Worm (Caenorhabditis elegans): Measurements from ENCODE around the gene T19D12.1.

DNA sequence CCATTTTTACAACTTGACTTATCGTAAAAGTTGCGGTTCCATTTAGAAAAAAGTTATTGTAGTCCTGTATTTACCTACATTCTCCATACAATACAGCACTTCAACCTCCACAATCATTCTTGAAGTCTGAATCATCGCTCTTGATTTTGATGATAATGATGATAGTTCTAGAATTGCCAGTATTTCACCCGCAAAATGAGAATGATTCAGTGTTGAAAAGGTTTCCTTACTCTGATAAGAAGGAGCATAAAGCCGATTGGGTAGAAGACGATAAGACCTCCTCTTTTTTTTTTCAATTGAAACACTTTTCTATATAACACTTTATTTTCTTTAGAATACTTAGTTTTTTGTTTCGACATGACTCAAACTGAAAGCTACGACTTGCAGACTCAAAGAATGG, 35.9 kb upstream of the T19D12.1 start, which contains the start of gene T19D12.4:
- no peak for TF ChIP-seq snpc-4 (tag; optimal IDR thresholded peaks at IDR 0.05)
- no peak for TF ChIP-seq skn-1 (tag; optimal IDR thresholded peaks at IDR 0.05)
- TF ChIP-seq nhr-12 (tag; optimal IDR thresholded peaks at IDR 0.05) = no peak
- no peak for TF ChIP-seq daf-12 (tag; optimal IDR thresholded peaks at IDR 0.05)
- no peak for TF ChIP-seq mml-1 (tag; optimal IDR thresholded peaks at IDR 0.05)
- TF ChIP-seq pha-4 (tag; optimal IDR thresholded peaks at IDR 0.05) = no peak
- no peak for TF ChIP-seq nhr-43 (tag; optimal IDR thresholded peaks at IDR 0.05; ENCODE audit: poor library complexity, severe bottlenecking)
- TF ChIP-seq egl-27 (tag; optimal IDR thresholded peaks at IDR 0.05) = no peak
